Worm (Caenorhabditis elegans): Measurements from ENCODE around the gene F54C8.1.
A peak's percentile ranks its signal among the peaks of the same experiment; 100 is the strongest.

The F54C8.1 gene

DNA sequence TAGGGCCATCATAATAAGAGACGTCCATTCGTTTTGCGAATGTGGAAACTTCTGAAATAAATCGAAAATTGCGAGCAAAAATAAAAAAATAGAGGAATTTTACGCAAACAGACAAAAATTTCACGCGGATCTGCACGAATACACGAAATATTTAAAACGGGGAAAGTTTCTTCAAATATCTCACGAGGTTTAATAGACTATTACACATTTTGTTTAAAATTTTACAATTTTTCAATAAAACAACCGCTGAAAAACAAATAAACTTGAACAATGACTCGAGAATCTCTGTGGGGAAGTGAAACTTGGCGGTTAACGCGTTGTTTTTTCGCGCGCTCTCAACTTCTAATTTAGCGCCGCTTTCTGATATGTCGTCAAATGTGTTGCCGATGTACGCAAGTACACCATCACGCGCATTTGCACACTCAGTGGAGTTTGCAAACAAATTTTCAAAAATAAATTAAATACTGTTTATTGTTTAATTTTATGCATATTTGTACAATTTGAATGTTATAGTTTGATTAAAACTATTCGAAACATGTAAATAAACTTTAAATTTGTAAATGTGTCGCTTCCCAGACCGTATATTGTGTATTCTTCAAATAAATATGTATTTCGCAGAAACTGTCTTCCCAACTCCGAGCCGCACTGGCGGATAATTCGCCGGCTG is 46.3 kb upstream of the F54C8.1 start, which contains the start of the genes gpr-2 and rgr-1 (continued):
- TF ChIP-seq nfya-2 (GFP tag; IDR thresholded peaks at IDR 0.05) (no peak), ceh-27 (GFP tag; optimal IDR thresholded peaks at IDR 0.05) (no peak), Y56A3A.18 (GFP tag; IDR thresholded peaks at IDR 0.05) (no peak), zim-3 (tag; optimal IDR thresholded peaks at IDR 0.05) (no peak), ztf-26 (tag; optimal IDR thresholded peaks at IDR 0.05) (no peak), snpc-1.1 (tag; optimal IDR thresholded peaks at IDR 0.05; ENCODE audit: insufficient read depth) (peak; percentile 80), ccch-3 (GFP tag; optimal IDR thresholded peaks at IDR 0.05) (no peak), gei-17 (GFP tag; optimal IDR thresholded peaks at IDR 0.05) (no peak), sea-2 (GFP tag; IDR thresholded peaks at IDR 0.05) (no peak), K11D2.4 (GFP tag; IDR thresholded peaks at IDR 0.05) (no peak), nhr-90 (tag; optimal IDR thresholded peaks at IDR 0.05) (no peak), pbrm-1 (GFP tag; IDR thresholded peaks at IDR 0.05) (peak; percentile 57; the same call in 1 of the 2 replicates), unc-62 (GFP tag; optimal IDR thresholded peaks at IDR 0.05) (no peak), nhr-179 (tag; optimal IDR thresholded peaks at IDR 0.05) (no peak), attf-3 (GFP tag; conservative IDR thresholded peaks at IDR 0.05) (peak; percentile 37; the same call in 1 of the 2 replicates), C17E4.6 (GFP tag; IDR thresholded peaks at IDR 0.05) (peak; percentile 85), C06A6.2 (GFP tag; conservative IDR thresholded peaks at IDR 0.05) (no peak), hlh-12 (tag; optimal IDR thresholded peaks at IDR 0.05) (no peak), nfya-1 (tag; optimal IDR thresholded peaks at IDR 0.05; ENCODE audit: borderline replicate concordance, insufficient read depth) (no peak), madf-6 (GFP tag; IDR thresholded peaks at IDR 0.05) (peak; percentile 98), lin-35 (GFP tag; optimal IDR thresholded peaks at IDR 0.05) (peak in 2 of 3 experiments; percentile 44 to 63), rpc-1 (optimal IDR thresholded peaks at IDR 0.05) (no peak), rpc-1 (tag; optimal IDR thresholded peaks at IDR 0.05) (no peak), athp-1 (tag; optimal IDR thresholded peaks at IDR 0.05) (no peak), Y95B8A.8 (GFP tag; IDR thresholded peaks at IDR 0.05) (peak; percentile 86), F52B5.7 (tag; optimal IDR thresholded peaks at IDR 0.05) (no peak), him-1 (tag; optimal IDR thresholded peaks at IDR 0.05) (peak; percentile 32), egl-44 (GFP tag; IDR thresholded peaks at IDR 0.05) (no peak), snpc-4 (GFP tag; optimal IDR thresholded peaks at IDR 0.05) (no peak), snpc-4 (tag; optimal IDR thresholded peaks at IDR 0.05) (peak in 3 of 4 experiments; percentile 13 to 64 (median 40)), ztf-28 (GFP tag; IDR thresholded peaks at IDR 0.05) (no peak), madf-8 (GFP tag; conservative IDR thresholded peaks at IDR 0.05) (peak; percentile 96), ceh-40 (GFP tag; IDR thresholded peaks at IDR 0.05) (no peak), repo-1 (tag; optimal IDR thresholded peaks at IDR 0.05) (no peak), efl-1 (GFP tag; optimal IDR thresholded peaks at IDR 0.05) (peak; percentile 98), tbx-9 (tag; optimal IDR thresholded peaks at IDR 0.05; ENCODE audit: borderline replicate concordance) (no peak), T26A5.8 (tag; optimal IDR thresholded peaks at IDR 0.05) (no peak), ceh-100 (GFP tag; IDR thresholded peaks at IDR 0.05) (peak; percentile 60; the same call in 1 of the 2 replicates), aptf-3 (GFP tag; IDR thresholded peaks at IDR 0.05) (no peak), atf-7 (tag; optimal IDR thresholded peaks at IDR 0.05) (no peak), F10E7.11 (tag; optimal IDR thresholded peaks at IDR 0.05) (no peak), rec-8 (tag; optimal IDR thresholded peaks at IDR 0.05) (no peak), sdz-38 (tag; optimal IDR thresholded peaks at IDR 0.05) (no peak), pha-4 (tag; optimal IDR thresholded peaks at IDR 0.05) (no peak), ets-4 (GFP tag; optimal IDR thresholded peaks at IDR 0.05) (no peak), lir-1 (GFP tag; conservative IDR thresholded peaks at IDR 0.05) (peak; percentile 40; the same call in 1 of the 2 replicates), ceh-58 (GFP tag; IDR thresholded peaks at IDR 0.05) (no peak), Y53F4B.3 (GFP tag; IDR thresholded peaks at IDR 0.05) (no peak), ceh-79 (tag; optimal IDR thresholded peaks at IDR 0.05) (no peak)
